Fruit fly (Drosophila melanogaster) whole organism, embryonic: ENCODE measurements around the gene Cpr11B.

Experiments used
- ATbp ChIP-seq: fragments of 200-800 bp; sonication (Bioruptor generic); optimal IDR thresholded peaks from 2 replicates; lab custom pipeline; 2017; ENCODE audit warnings: missing biosample characterization, mild to moderate bottlenecking, missing genetic modification characterization, missing genetic modification reagents
- B-H2 ChIP-seq: fragments of 200-800 bp; sonication (Bioruptor generic); optimal IDR thresholded peaks from 2 replicates; lab custom pipeline; 2018; ENCODE audit warnings: missing biosample characterization, mild to moderate bottlenecking, missing genetic modification characterization
- CG10462 ChIP-seq: fragments of 200-800 bp; sonication (Bioruptor generic); optimal IDR thresholded peaks from 2 replicates; lab custom pipeline; 2016; ENCODE audit warnings: missing biosample characterization, missing genetic modification characterization
- CG10565 ChIP-seq: fragments of 200-800 bp; sonication (Bioruptor generic); optimal IDR thresholded peaks from 3 replicates; lab custom pipeline; 2016; ENCODE audit warnings: missing biosample characterization, mild to moderate bottlenecking, missing genetic modification characterization
- CG13123 ChIP-seq: fragments of 200-800 bp; sonication (Bioruptor generic); optimal IDR thresholded peaks from 2 replicates; lab custom pipeline; 2016; ENCODE audit warnings: missing biosample characterization, missing genetic modification characterization
- CG13296 ChIP-seq: fragments of 200-800 bp; sonication (Bioruptor generic); optimal IDR thresholded peaks from 3 replicates; lab custom pipeline; 2018; ENCODE audit warnings: missing biosample characterization, mild to moderate bottlenecking, missing genetic modification characterization
- CG13424 ChIP-seq: fragments of 200-800 bp; sonication (Bioruptor generic); optimal IDR thresholded peaks from 2 replicates; lab custom pipeline; 2019; ENCODE audit warnings: missing biosample characterization, mild to moderate bottlenecking, missing genetic modification characterization, moderate library complexity
- CG14050 ChIP-seq: fragments of 200-800 bp; sonication (Bioruptor generic); IDR thresholded peaks from 3 replicates; pipeline ENCODE4 v1.3.6; 2022; ENCODE audit warnings: missing biosample characterization, missing genetic modification characterization
- CG1529 ChIP-seq: fragments of 200-800 bp; sonication (Bioruptor generic); optimal IDR thresholded peaks from 3 replicates; lab custom pipeline; 2018; ENCODE audit warnings: missing biosample characterization, missing genetic modification characterization
- CG1647 ChIP-seq: fragments of 200-800 bp; sonication (Bioruptor generic); optimal IDR thresholded peaks from 3 replicates; lab custom pipeline; 2016; ENCODE audit warnings: missing biosample characterization, missing genetic modification characterization
- CG16815 ChIP-seq: fragments of 200-800 bp; sonication (Bioruptor generic); optimal IDR thresholded peaks from 3 replicates; lab custom pipeline; 2017; ENCODE audit warnings: missing biosample characterization, mild to moderate bottlenecking, missing genetic modification characterization
- CG16863 ChIP-seq: fragments of 200-800 bp; sonication (Bioruptor generic); optimal IDR thresholded peaks from 3 replicates; lab custom pipeline; 2016; ENCODE audit warnings: missing biosample characterization, missing genetic modification characterization
- CG18764 ChIP-seq: fragments of 200-800 bp; sonication (Bioruptor generic); optimal IDR thresholded peaks from 3 replicates; lab custom pipeline; 2016; ENCODE audit warnings: missing biosample characterization, missing genetic modification characterization
- CG2875 ChIP-seq: fragments of 200-800 bp; sonication (Bioruptor generic); optimal IDR thresholded peaks from 2 replicates; lab custom pipeline; 2017; ENCODE audit warnings: missing biosample characterization, mild to moderate bottlenecking, missing genetic modification characterization, missing genetic modification reagents
- CG30020 ChIP-seq: fragments of 200-800 bp; optimal IDR thresholded peaks from 2 replicates; lab custom pipeline; 2019; ENCODE audit warnings: missing biosample characterization, mild to moderate bottlenecking, missing genetic modification characterization, moderate library complexity
- CG30431 ChIP-seq: fragments of 200-800 bp; sonication (Bioruptor generic); optimal IDR thresholded peaks from 2 replicates; lab custom pipeline; 2017; ENCODE audit warnings: missing biosample characterization, missing genetic modification characterization
- CG31224 ChIP-seq: fragments of 200-800 bp; sonication (Bioruptor generic); IDR thresholded peaks from 2 replicates; pipeline ENCODE4 v1.3.6; 2022; ENCODE audit warnings: missing biosample characterization, missing genetic modification characterization
- CG42726 ChIP-seq: fragments of 200-800 bp; sonication (Bioruptor generic); IDR thresholded peaks from 2 replicates; pipeline ENCODE4 v1.3.6; 2022; ENCODE audit warnings: missing biosample characterization, missing genetic modification characterization; ENCODE audit not compliant: partially characterized antibody
- CG5953 ChIP-seq: fragments of 200-800 bp; sonication (Bioruptor generic); IDR thresholded peaks from 2 replicates; pipeline ENCODE4 v1.3.6; 2022; ENCODE audit warnings: missing biosample characterization, missing genetic modification characterization
- CG7556 ChIP-seq: fragments of 200-800 bp; sonication (Bioruptor generic); optimal IDR thresholded peaks from 2 replicates; lab custom pipeline; 2017; ENCODE audit warnings: missing biosample characterization, mild to moderate bottlenecking, missing genetic modification characterization
- CG9817 ChIP-seq: fragments of 200-800 bp; sonication (Bioruptor generic); optimal IDR thresholded peaks from 2 replicates; lab custom pipeline; 2018; ENCODE audit warnings: missing biosample characterization, mild to moderate bottlenecking, missing genetic modification characterization, moderate library complexity
- CG9876 ChIP-seq: fragments of 200-800 bp; sonication (Bioruptor generic); optimal IDR thresholded peaks from 2 replicates; lab custom pipeline; 2016; ENCODE audit warnings: missing biosample characterization, missing genetic modification characterization
- Camta ChIP-seq: fragments of 200-800 bp; sonication (Bioruptor generic); optimal IDR thresholded peaks from 2 replicates; lab custom pipeline; 2016; ENCODE audit warnings: missing biosample characterization, missing genetic modification characterization
- Dip3 ChIP-seq: fragments of 200-800 bp; sonication (Bioruptor generic); optimal IDR thresholded peaks from 3 replicates; lab custom pipeline; 2016; ENCODE audit warnings: missing biosample characterization, missing genetic modification characterization
- Fer1 ChIP-seq: fragments of 200-800 bp; sonication (Bioruptor generic); optimal IDR thresholded peaks from 2 replicates; lab custom pipeline; 2017; ENCODE audit warnings: missing biosample characterization, mild to moderate bottlenecking, missing genetic modification characterization
- H15 ChIP-seq: fragments of 200-800 bp; sonication (Bioruptor generic); IDR thresholded peaks from 3 replicates; pipeline ENCODE4 v1.3.6; 2022; ENCODE audit warnings: missing biosample characterization, missing genetic modification characterization
- Hr39 ChIP-seq: fragments of >200 bp; optimal IDR thresholded peaks from 2 replicates; lab custom pipeline; 2017
- Jarid2 ChIP-seq: fragments of 200-800 bp; sonication (Bioruptor generic); optimal IDR thresholded peaks from 3 replicates; lab custom pipeline; 2017; ENCODE audit warnings: mild to moderate bottlenecking, missing biosample characterization, missing genetic modification reagents, missing genetic modification characterization
- Med ChIP-seq: fragments of 200-800 bp; sonication (Bioruptor generic); peaks from one replicate; lab custom pipeline; 2016; ENCODE audit warnings: missing biosample characterization, missing genetic modification characterization, mild to moderate bottlenecking, inconsistent platforms, moderate library complexity
- Myb ChIP-seq: fragments of 200-800 bp; sonication (Bioruptor generic); optimal IDR thresholded peaks from 2 replicates; lab custom pipeline; 2016; ENCODE audit warnings: missing biosample characterization, missing genetic modification characterization
- NfI ChIP-seq: fragments of 200-800 bp; sonication (Bioruptor generic); optimal IDR thresholded peaks from 3 replicates; lab custom pipeline; 2018; ENCODE audit warnings: missing biosample characterization, mild to moderate bottlenecking, missing genetic modification characterization, moderate library complexity
- Oli ChIP-seq: fragments of 200-800 bp; sonication (Bioruptor generic); optimal IDR thresholded peaks from 2 replicates; lab custom pipeline; 2018; ENCODE audit warnings: missing biosample characterization, mild to moderate bottlenecking, missing genetic modification characterization, moderate library complexity
- Pdp1 ChIP-seq, 2 experiments: fragments of 200-800 bp; sonication (Bioruptor generic); optimal IDR thresholded peaks; 3 replicates each; lab custom pipeline; 2016; ENCODE audit warnings: missing biosample characterization in 2 of 2, missing genetic modification characterization in 2 of 2, mild to moderate bottlenecking in 1 of 2, moderate library complexity in 1 of 2
- Taf1 ChIP-seq: fragments of 200-800 bp; sonication (Bioruptor generic); IDR thresholded peaks from 2 replicates; pipeline ENCODE4 v1.3.6; 2022; ENCODE audit warnings: missing biosample characterization, missing genetic modification characterization
- Xbp1 ChIP-seq: fragments of 200-800 bp; sonication (Bioruptor generic); optimal IDR thresholded peaks from 3 replicates; lab custom pipeline; 2016; ENCODE audit warnings: missing biosample characterization, mild to moderate bottlenecking, missing genetic modification characterization
- ara ChIP-seq: fragments of 200-800 bp; sonication (Bioruptor generic); IDR thresholded peaks from 2 replicates; pipeline ENCODE4 v1.3.6; 2022; ENCODE audit warnings: missing biosample characterization, missing genetic modification characterization
- cad ChIP-seq: fragments of >200 bp; optimal IDR thresholded peaks from 2 replicates; lab custom pipeline; 2017; ENCODE audit warnings: missing biosample characterization, missing genetic modification characterization
- en ChIP-seq: fragments of 200-800 bp; sonication (Bioruptor generic); optimal IDR thresholded peaks from 2 replicates; lab custom pipeline; 2016; ENCODE audit warnings: missing biosample characterization, missing genetic modification characterization
- ken ChIP-seq: fragments of 200-800 bp; sonication (Bioruptor generic); IDR thresholded peaks from 3 replicates; pipeline ENCODE4 v1.3.6; 2022; ENCODE audit warnings: missing biosample characterization, missing genetic modification characterization
- knrl ChIP-seq: fragments of 200-800 bp; sonication (Bioruptor generic); IDR thresholded peaks from 3 replicates; pipeline ENCODE4 v1.3.6; 2022; ENCODE audit warnings: missing biosample characterization, missing genetic modification characterization; ENCODE audit not compliant: partially characterized antibody
- lmd ChIP-seq: fragments of 200-800 bp; sonication (Bioruptor generic); IDR thresholded peaks from 2 replicates; pipeline ENCODE4 v1.3.6; 2022; ENCODE audit warnings: missing biosample characterization, missing genetic modification characterization
- peb ChIP-seq: fragments of 200-800 bp; sonication (Bioruptor generic); IDR thresholded peaks from 2 replicates; pipeline ENCODE4 v1.3.6; 2022; ENCODE audit warnings: missing biosample characterization, missing genetic modification characterization
- slou ChIP-seq: fragments of 200-800 bp; sonication (Bioruptor generic); optimal IDR thresholded peaks from 3 replicates; lab custom pipeline; 2016; ENCODE audit warnings: missing biosample characterization, missing genetic modification characterization
- slp2 ChIP-seq: fragments of 200-800 bp; sonication (Bioruptor generic); optimal IDR thresholded peaks from 2 replicates; lab custom pipeline; 2016; ENCODE audit warnings: missing biosample characterization, missing genetic modification characterization
- so ChIP-seq: fragments of 200-800 bp; sonication (Bioruptor generic); IDR thresholded peaks from 3 replicates; pipeline ENCODE4 v1.3.6; 2022; ENCODE audit warnings: missing biosample characterization, missing genetic modification characterization
- sqz ChIP-seq: fragments of 200-800 bp; sonication (Bioruptor generic); optimal IDR thresholded peaks from 3 replicates; lab custom pipeline; 2018; ENCODE audit warnings: missing biosample characterization, mild to moderate bottlenecking, missing genetic modification characterization
- tap ChIP-seq: fragments of 200-800 bp; optimal IDR thresholded peaks from 3 replicates; lab custom pipeline; 2019; ENCODE audit warnings: missing biosample characterization, mild to moderate bottlenecking, missing genetic modification characterization, moderate library complexity
- tin ChIP-seq: fragments of 200-800 bp; sonication (Bioruptor generic); optimal IDR thresholded peaks from 3 replicates; lab custom pipeline; 2016; ENCODE audit warnings: missing biosample characterization, missing genetic modification characterization
- zfh2 ChIP-seq: fragments of 200-800 bp; sonication (Bioruptor generic); optimal IDR thresholded peaks from 2 replicates; lab custom pipeline; 2016; ENCODE audit warnings: missing biosample characterization, missing genetic modification characterization

Cpr11B gene

dm6 chrX:12510750-12511649 is 41.9 kb upstream of the Cpr11B start (continued):
- TF ChIP-seq CG10565 (GFP tag; lab: Kevin White, UChicago) = no peak
- peak; percentile 74 for TF ChIP-seq CG16815 (GFP tag; lab: Kevin White, UChicago)
- peak; percentile 65 for TF ChIP-seq sqz
- TF ChIP-seq Oli (tag; lab: Kevin White, UChicago) = peak; percentile 79
- peak; percentile 25 for TF ChIP-seq CG1647 (GFP tag; lab: Kevin White, UChicago)
- peak; percentile 34 for TF ChIP-seq slou (GFP tag; lab: Kevin White, UChicago)
- peak; percentile 75 for TF ChIP-seq tin (GFP tag; lab: Kevin White, UChicago)
- TF ChIP-seq tap = peak; percentile 19
- TF ChIP-seq ATbp (GFP tag; lab: Kevin White, UChicago) = peak; percentile 74
- TF ChIP-seq CG42726 (GFP tag; lab: Robert Waterston, UW) = no peak
- TF ChIP-seq CG2875 (GFP tag; lab: Kevin White, UChicago) = peak; percentile 71
- TF ChIP-seq Hr39 (lab: Kevin White, UChicago) = no peak
- TF ChIP-seq CG9876 (GFP tag; lab: Kevin White, UChicago) = peak; percentile 9
- peak; percentile 69 for TF ChIP-seq ken
- peak; percentile 76 for TF ChIP-seq lmd
- TF ChIP-seq B-H2 (GFP tag; lab: Kevin White, UChicago) = no peak
- peak; percentile 64 for TF ChIP-seq Dip3 (GFP tag; lab: Kevin White, UChicago)
- TF ChIP-seq CG13296 (GFP tag; lab: Kevin White, UChicago) = peak; percentile 40
- TF ChIP-seq Fer1 (GFP tag; lab: Kevin White, UChicago) = peak; percentile 60
- TF ChIP-seq CG7556 (GFP tag; lab: Kevin White, UChicago) = peak; percentile 70
- TF ChIP-seq NfI (GFP tag; lab: Kevin White, UChicago) = peak; percentile 63
- peak; percentile 15; the same call in 1 of the 2 replicates for TF ChIP-seq Taf1
- TF ChIP-seq Jarid2 (GFP tag; lab: Kevin White, UChicago) = peak; percentile 30
- no peak for TF ChIP-seq CG30020
- TF ChIP-seq CG18764 (GFP tag; lab: Kevin White, UChicago) = peak; percentile 67
- peak; percentile 29 for TF ChIP-seq Myb (GFP tag; lab: Kevin White, UChicago)
- peak; percentile 85 for TF ChIP-seq ara (GFP tag; lab: Robert Waterston, UW)
- TF ChIP-seq CG16863 (GFP tag; lab: Kevin White, UChicago) = peak; percentile 75
- TF ChIP-seq CG31224 (GFP tag; lab: Robert Waterston, UW) = peak; percentile 71
- TF ChIP-seq Xbp1 (GFP tag; lab: Kevin White, UChicago) = peak; percentile 69
- TF ChIP-seq zfh2 (GFP tag; lab: Kevin White, UChicago) = peak; percentile 53
- peak; percentile 82 for TF ChIP-seq Camta (GFP tag; lab: Kevin White, UChicago)
- TF ChIP-seq so (GFP tag; lab: Robert Waterston, UW) = peak; percentile 64; the same call in 1 of the 3 replicates
- TF ChIP-seq CG14050 (GFP tag; lab: Robert Waterston, UW) = peak; percentile 53; the same call in 2 of the 3 replicates
- TF ChIP-seq CG30431 (GFP tag; lab: Kevin White, UChicago) = peak; percentile 55
- peak; percentile 57 for TF ChIP-seq slp2 (GFP tag; lab: Kevin White, UChicago)
- TF ChIP-seq Med = peak; percentile 92
- peak; percentile 68 for TF ChIP-seq CG1529 (GFP tag; lab: Kevin White, UChicago)
- TF ChIP-seq knrl = no peak
- peak; percentile 40 for TF ChIP-seq CG13123 (GFP tag; lab: Kevin White, UChicago)
- peak; percentile 72 for TF ChIP-seq CG9817
- TF ChIP-seq peb (GFP tag; lab: Robert Waterston, UW) = peak; percentile 72
- no peak for TF ChIP-seq cad (GFP tag; lab: Kevin White, UChicago)
- peak; percentile 83 for TF ChIP-seq CG13424 (tag; lab: Kevin White, UChicago)
- TF ChIP-seq H15 = peak; percentile 74
- TF ChIP-seq Pdp1 (GFP tag; optimal IDR thresholded peaks at IDR 0.05; lab: Kevin White, UChicago) = peak; percentile 78 to 81
- no peak for TF ChIP-seq CG5953 (GFP tag; lab: Robert Waterston, UW)
- peak; percentile 49 for TF ChIP-seq en (GFP tag; lab: Kevin White, UChicago)
- TF ChIP-seq CG10462 (GFP tag; lab: Kevin White, UChicago) = peak; percentile 58
